Worm (Caenorhabditis elegans): Measurements from ENCODE around the gene oef-1.
A peak's percentile ranks its signal among the peaks of the same experiment; 100 is the strongest.

Gene oef-1

ce11 chrIV:7521591-7521990 is 26.6 kb upstream of the oef-1 start:
- TF ChIP-seq ceh-36 (tag; optimal IDR thresholded peaks at IDR 0.05) (no peak), pes-1 (GFP tag; IDR thresholded peaks at IDR 0.05) (no peak), flt-1 (GFP tag; IDR thresholded peaks at IDR 0.05) (no peak), tbx-37 (GFP tag; conservative IDR thresholded peaks at IDR 0.05) (no peak), B0310.2 (tag; optimal IDR thresholded peaks at IDR 0.05) (no peak), ama-1 (optimal IDR thresholded peaks at IDR 0.05) (no peak), tra-4 (tag; optimal IDR thresholded peaks at IDR 0.05) (no peak), hmg-4 (GFP tag; optimal IDR thresholded peaks at IDR 0.05) (no peak), hmbx-1 (tag; optimal IDR thresholded peaks at IDR 0.05) (no peak), ets-7 (tag; optimal IDR thresholded peaks at IDR 0.05) (no peak), sea-1 (GFP tag; conservative IDR thresholded peaks at IDR 0.05) (no peak), aly-1 (tag; optimal IDR thresholded peaks at IDR 0.05) (no peak)

- TF ChIP-seq ceh-13 (GFP tag; optimal IDR thresholded peaks at IDR 0.05) (no peak), F13C5.2 (tag; optimal IDR thresholded peaks at IDR 0.05) (no peak), flt-1 (GFP tag; IDR thresholded peaks at IDR 0.05) (no peak), hnd-1 (tag; optimal IDR thresholded peaks at IDR 0.05) (no peak), scrt-1 (GFP tag; IDR thresholded peaks at IDR 0.05) (no peak), sea-1 (GFP tag; conservative IDR thresholded peaks at IDR 0.05) (no peak), hmbx-1 (tag; optimal IDR thresholded peaks at IDR 0.05) (no peak), tbx-11 (GFP tag; IDR thresholded peaks at IDR 0.05) (no peak), tbx-37 (GFP tag; conservative IDR thresholded peaks at IDR 0.05) (no peak), aly-1 (tag; optimal IDR thresholded peaks at IDR 0.05) (no peak), ceh-36 (tag; optimal IDR thresholded peaks at IDR 0.05) (no peak), hmg-4 (GFP tag; optimal IDR thresholded peaks at IDR 0.05) (no peak), B0310.2 (tag; optimal IDR thresholded peaks at IDR 0.05) (no peak)
Observed at ce11 chrIV:7523744-7524143, 24.5 kb upstream of the oef-1 start.

- no peak for TF ChIP-seq tra-4 (tag; optimal IDR thresholded peaks at IDR 0.05)
- no peak for TF ChIP-seq ceh-36 (tag; optimal IDR thresholded peaks at IDR 0.05)
Observed at ce11 chrIV:7530226-7531070, 17.8 kb upstream of the oef-1 start.

ce11 chrIV:7532360-7532759 is 15.9 kb upstream of the oef-1 start, which contains the start of gene R05G6.1:
Gene R05G6.1, plus strand, starts transcription at chrIV:7532660.
- TF ChIP-seq hnd-1 (tag; optimal IDR thresholded peaks at IDR 0.05) (no peak), ceh-13 (GFP tag; optimal IDR thresholded peaks at IDR 0.05) (no peak), hmg-4 (GFP tag; optimal IDR thresholded peaks at IDR 0.05) (no peak), sea-1 (GFP tag; conservative IDR thresholded peaks at IDR 0.05) (no peak)

ce11 chrIV:7542485-7543001 is 5.7 kb upstream of the oef-1 start, which contains the start of gene R05G6.10:
Gene R05G6.10, minus strand, starts transcription at chrIV:7542535.
- TF ChIP-seq ets-7 (tag; optimal IDR thresholded peaks at IDR 0.05), result no peak
- TF ChIP-seq sea-1 (GFP tag; conservative IDR thresholded peaks at IDR 0.05), result no peak
- no peak for TF ChIP-seq pes-1 (GFP tag; IDR thresholded peaks at IDR 0.05)
- TF ChIP-seq tra-4 (tag; optimal IDR thresholded peaks at IDR 0.05), result no peak
- no peak for TF ChIP-seq ceh-13 (GFP tag; optimal IDR thresholded peaks at IDR 0.05)
- no peak for TF ChIP-seq aly-1 (tag; optimal IDR thresholded peaks at IDR 0.05)
- no peak for TF ChIP-seq tbx-11 (GFP tag; IDR thresholded peaks at IDR 0.05)
- TF ChIP-seq hmg-4 (GFP tag; optimal IDR thresholded peaks at IDR 0.05), result no peak

DNA sequence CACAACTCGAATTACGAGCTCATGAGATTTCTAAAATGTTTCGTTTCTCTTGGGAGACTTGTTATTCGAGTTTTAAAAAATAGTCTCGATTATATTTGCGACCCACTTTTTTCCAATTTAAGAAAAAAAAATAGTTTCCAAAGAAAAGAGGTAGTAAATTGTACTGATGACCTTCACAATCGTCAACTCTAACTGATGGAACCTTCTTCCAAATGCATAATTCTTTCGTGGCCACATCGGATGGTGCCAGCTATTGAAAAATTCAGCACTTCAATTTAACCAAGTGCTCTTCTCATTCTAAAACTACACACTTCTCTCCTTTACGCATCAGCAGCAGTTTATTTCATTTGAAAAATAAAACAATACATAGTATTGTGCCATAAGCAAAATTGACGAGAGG is 4.6 kb upstream of the oef-1 start:
- TF ChIP-seq flt-1 (GFP tag; IDR thresholded peaks at IDR 0.05) (no peak), ama-1 (optimal IDR thresholded peaks at IDR 0.05) (no peak), ets-7 (tag; optimal IDR thresholded peaks at IDR 0.05) (no peak), B0310.2 (tag; optimal IDR thresholded peaks at IDR 0.05) (no peak), aly-1 (tag; optimal IDR thresholded peaks at IDR 0.05) (no peak), sea-1 (GFP tag; conservative IDR thresholded peaks at IDR 0.05) (no peak), hnd-1 (tag; optimal IDR thresholded peaks at IDR 0.05) (no peak)

- TF ChIP-seq tbx-37 (GFP tag; conservative IDR thresholded peaks at IDR 0.05) (0 out of 2 replicates have a peak, but pooled peaks have one; percentile 27), F13C5.2 (tag; optimal IDR thresholded peaks at IDR 0.05) (no peak)
Observed at ce11 chrIV:7549844-7550243, 1.6 kb downstream of the oef-1 start.

- TF ChIP-seq tbx-11 (GFP tag; IDR thresholded peaks at IDR 0.05), result no peak
- TF ChIP-seq hnd-1 (tag; optimal IDR thresholded peaks at IDR 0.05), result no peak
- no peak for TF ChIP-seq tbx-37 (GFP tag; conservative IDR thresholded peaks at IDR 0.05)
- TF ChIP-seq flt-1 (GFP tag; IDR thresholded peaks at IDR 0.05), result no peak
- no peak for TF ChIP-seq ceh-13 (GFP tag; optimal IDR thresholded peaks at IDR 0.05)
- no peak for TF ChIP-seq tra-4 (tag; optimal IDR thresholded peaks at IDR 0.05)
- TF ChIP-seq ama-1 (optimal IDR thresholded peaks at IDR 0.05), result no peak
- no peak for TF ChIP-seq F13C5.2 (tag; optimal IDR thresholded peaks at IDR 0.05)
- no peak for TF ChIP-seq hmg-4 (GFP tag; optimal IDR thresholded peaks at IDR 0.05)
Observed at ce11 chrIV:7550445-7550844, 2.2 kb downstream of the oef-1 start, which contains the start of gene pam-1. Gene pam-1, minus strand, starts transcription at chrIV:7550812.

Data from whole organism, early embryonic.